Fruit fly (Drosophila melanogaster) whole organism, adult: ENCODE results near the gene CG42500.

Experiments
- CG11617 ChIP-seq: fragments of 200-800 bp; sonication (Bioruptor generic); optimal IDR thresholded peaks from 2 replicates; lab custom pipeline; 2017; ENCODE audit warnings: mild to moderate bottlenecking, missing biosample characterization, missing genetic modification reagents, missing genetic modification characterization
- CG14711 ChIP-seq: fragments of 200-800 bp; sonication (Bioruptor generic); optimal IDR thresholded peaks from 2 replicates; lab custom pipeline; 2018; ENCODE audit warnings: missing biosample characterization, mild to moderate bottlenecking, missing genetic modification characterization, moderate library complexity
- CG33017 ChIP-seq: fragments of 200-800 bp; sonication (Bioruptor generic); optimal IDR thresholded peaks from 2 replicates; lab custom pipeline; 2018; ENCODE audit warnings: missing biosample characterization, mild to moderate bottlenecking, missing genetic modification characterization, moderate library complexity
- CG5204 ChIP-seq: fragments of 200-800 bp; sonication (Bioruptor generic); optimal IDR thresholded peaks from 2 replicates; lab custom pipeline; 2016; ENCODE audit warnings: missing biosample characterization, missing genetic modification characterization
- Crg-1 ChIP-seq: fragments of 200-800 bp; sonication (Bioruptor generic); optimal IDR thresholded peaks from 2 replicates; lab custom pipeline; 2016; ENCODE audit warnings: missing biosample characterization, missing genetic modification characterization
- Hr96 ChIP-seq: fragments of 200-800 bp; sonication (Bioruptor generic); optimal IDR thresholded peaks from 2 replicates; lab custom pipeline; 2016; ENCODE audit warnings: missing biosample characterization, missing genetic modification characterization
- Mnt ChIP-seq: fragments of 200-800 bp; sonication (Bioruptor generic); optimal IDR thresholded peaks from 2 replicates; lab custom pipeline; 2016; ENCODE audit warnings: missing biosample characterization, mild to moderate bottlenecking, missing genetic modification characterization
- kay ChIP-seq: fragments of 200-800 bp; sonication (Bioruptor generic); peaks from one replicate; lab custom pipeline; 2016; ENCODE audit warnings: missing biosample characterization, missing genetic modification characterization, borderline replicate concordance
- pad ChIP-seq: fragments of 200-800 bp; sonication (Bioruptor generic); optimal IDR thresholded peaks from 3 replicates; lab custom pipeline; 2017; ENCODE audit warnings: missing biosample characterization, missing genetic modification characterization, mild to moderate bottlenecking, moderate library complexity, missing genetic modification reagents

dm6 chr3R:14107597-14107996, 44.9 kb downstream of the CG42500 start:
- no peak for TF ChIP-seq Mnt (GFP tag; lab: Kevin White, UChicago)
- TF ChIP-seq pad, result no peak
- no peak for TF ChIP-seq Hr96 (GFP tag; lab: Kevin White, UChicago)
- no peak for TF ChIP-seq CG14711
- no peak for TF ChIP-seq Crg-1
- TF ChIP-seq kay (GFP tag; lab: Kevin White, UChicago), result no peak
- TF ChIP-seq CG5204 (GFP tag; lab: Kevin White, UChicago), result no peak
- no peak for TF ChIP-seq CG33017 (tag; lab: Kevin White, UChicago)
- TF ChIP-seq CG11617, result no peak
